Worm (Caenorhabditis elegans): Measurements from ENCODE around the gene F13H8.2.

DNA sequence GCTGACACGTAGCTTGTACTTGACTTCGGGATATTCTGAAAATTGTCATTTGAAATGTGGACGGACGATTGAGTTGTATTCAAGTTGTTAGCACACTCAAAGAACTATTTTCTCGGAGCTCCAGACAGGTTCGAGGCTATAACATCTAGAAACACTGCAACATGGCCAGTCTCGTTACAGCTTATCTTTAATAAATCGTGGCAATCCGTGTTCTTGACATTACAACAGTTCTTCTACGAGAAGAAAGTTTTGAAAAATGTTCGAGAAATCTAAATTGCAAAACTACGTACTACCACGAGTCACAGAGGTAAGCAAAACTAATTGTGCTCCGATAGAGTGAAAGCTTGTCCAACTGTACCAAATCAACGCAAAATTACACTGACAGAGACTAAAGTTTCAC is 51.9 kb downstream of the F13H8.2 start:
- no peak for TF ChIP-seq snpc-4 (tag; optimal IDR thresholded peaks at IDR 0.05)
- TF ChIP-seq R02D3.7 (tag; optimal IDR thresholded peaks at IDR 0.05) = no peak
- TF ChIP-seq unc-39 (tag; optimal IDR thresholded peaks at IDR 0.05) = no peak
- TF ChIP-seq elt-3 (tag; optimal IDR thresholded peaks at IDR 0.05) = no peak
- TF ChIP-seq nhr-11 (tag; optimal IDR thresholded peaks at IDR 0.05) = no peak
- no peak for TF ChIP-seq aly-2 (tag; optimal IDR thresholded peaks at IDR 0.05)
- TF ChIP-seq lin-39 (tag; optimal IDR thresholded peaks at IDR 0.05) = no peak
- no peak for TF ChIP-seq nhr-23 (tag; optimal IDR thresholded peaks at IDR 0.05)
- TF ChIP-seq ztf-11 (tag; optimal IDR thresholded peaks at IDR 0.05) = no peak
- no peak for TF ChIP-seq ztf-4 (tag; optimal IDR thresholded peaks at IDR 0.05)
- TF ChIP-seq gmeb-1 (tag; optimal IDR thresholded peaks at IDR 0.05) = no peak
- no peak for TF ChIP-seq nhr-77 (tag; optimal IDR thresholded peaks at IDR 0.05)
- TF ChIP-seq ama-1 (optimal IDR thresholded peaks at IDR 0.05) = no peak
